Worm (Caenorhabditis elegans): ENCODE data around the gene tbx-34.

tbx-34 gene

DNA sequence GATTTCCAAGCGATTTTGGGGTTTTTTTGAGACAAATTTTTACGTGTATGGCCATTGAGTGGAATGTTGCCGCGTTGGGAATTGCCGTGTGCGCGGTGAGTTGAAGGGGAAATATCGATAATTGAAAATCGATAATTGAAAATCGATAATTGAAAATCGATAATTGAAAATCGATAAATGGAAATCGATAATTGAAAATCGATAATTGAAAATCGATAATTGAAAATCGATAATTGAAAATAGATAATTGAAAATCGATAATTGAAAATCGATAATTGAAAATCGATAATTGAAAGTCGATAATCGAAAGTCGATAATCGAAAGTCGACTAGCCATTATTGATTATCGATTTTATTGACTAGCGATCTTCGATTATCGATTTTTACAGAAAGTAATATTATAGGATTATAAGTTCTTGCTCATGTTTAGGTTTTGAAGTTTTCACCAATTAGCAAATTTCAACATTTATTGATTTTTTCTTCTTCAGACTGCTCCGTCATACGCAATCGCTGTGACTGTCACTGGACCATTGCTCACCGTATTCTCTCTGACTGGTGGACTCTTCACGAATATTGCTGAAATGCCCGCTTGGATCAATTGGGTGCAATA is 3.6 kb upstream of the tbx-34 start:
- no peak for TF ChIP-seq ceh-36 (tag; optimal IDR thresholded peaks at IDR 0.05)
- TF ChIP-seq B0310.2 (tag; optimal IDR thresholded peaks at IDR 0.05), result no peak
- TF ChIP-seq ets-7 (tag; optimal IDR thresholded peaks at IDR 0.05), result no peak
- no peak for TF ChIP-seq hnd-1 (tag; optimal IDR thresholded peaks at IDR 0.05)
- TF ChIP-seq tbx-37 (GFP tag; conservative IDR thresholded peaks at IDR 0.05), result no peak
- TF ChIP-seq hmbx-1 (tag; optimal IDR thresholded peaks at IDR 0.05), result no peak
- no peak for TF ChIP-seq pes-1 (GFP tag; IDR thresholded peaks at IDR 0.05)

DNA sequence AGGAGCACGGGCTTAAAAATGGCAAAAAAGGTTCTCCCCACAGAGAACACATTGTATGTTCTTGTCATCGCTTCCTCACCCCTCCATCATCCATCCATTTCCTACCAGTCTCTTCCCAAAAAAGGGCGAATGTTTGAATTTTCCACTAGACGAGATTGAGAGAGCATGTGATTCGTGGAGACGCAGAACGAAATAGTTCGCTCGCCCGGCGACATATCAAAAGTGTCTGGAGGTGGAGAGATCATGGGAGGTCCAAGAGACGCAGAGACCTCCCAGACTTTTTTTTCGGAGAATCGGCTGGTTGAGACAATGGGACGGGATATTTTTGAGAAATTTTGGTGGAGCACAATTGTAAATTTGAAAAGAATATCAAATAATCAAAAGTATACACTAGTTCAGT is 9.7 kb downstream of the tbx-34 start:
- no peak for TF ChIP-seq ets-7 (tag; optimal IDR thresholded peaks at IDR 0.05)
- TF ChIP-seq pes-1 (GFP tag; IDR thresholded peaks at IDR 0.05), result no peak
- TF ChIP-seq ama-1 (optimal IDR thresholded peaks at IDR 0.05), result no peak
- TF ChIP-seq hmg-4 (GFP tag; optimal IDR thresholded peaks at IDR 0.05), result no peak
- TF ChIP-seq hnd-1 (tag; optimal IDR thresholded peaks at IDR 0.05), result no peak
- no peak for TF ChIP-seq B0310.2 (tag; optimal IDR thresholded peaks at IDR 0.05)
- no peak for TF ChIP-seq sea-1 (GFP tag; conservative IDR thresholded peaks at IDR 0.05)
- TF ChIP-seq aly-1 (tag; optimal IDR thresholded peaks at IDR 0.05), result no peak
- no peak for TF ChIP-seq tra-4 (tag; optimal IDR thresholded peaks at IDR 0.05)
- TF ChIP-seq ceh-13 (GFP tag; optimal IDR thresholded peaks at IDR 0.05), result no peak
- TF ChIP-seq flt-1 (GFP tag; IDR thresholded peaks at IDR 0.05), result no peak

DNA sequence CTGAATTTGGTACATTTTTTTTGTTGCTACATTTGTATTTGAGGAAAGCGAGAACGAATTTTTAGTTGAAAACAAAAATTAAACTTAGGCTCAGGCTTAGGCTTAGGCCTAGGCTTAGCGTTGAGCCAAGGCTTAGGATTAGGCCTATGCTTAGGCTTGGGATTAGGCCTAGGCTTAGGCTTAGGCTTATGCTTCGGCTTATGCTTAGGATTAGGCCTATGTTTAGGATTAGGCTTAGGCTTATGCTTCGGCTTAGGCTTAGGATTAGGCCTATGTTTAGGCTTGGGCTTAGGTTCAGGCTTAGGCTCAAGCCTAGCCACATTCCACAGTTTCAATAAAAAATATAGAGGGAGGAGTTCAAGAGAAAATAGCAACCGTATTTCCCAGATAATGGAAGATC is 10.2 kb downstream of the tbx-34 start:
- TF ChIP-seq ceh-13 (GFP tag; optimal IDR thresholded peaks at IDR 0.05), result no peak
- TF ChIP-seq B0310.2 (tag; optimal IDR thresholded peaks at IDR 0.05), result no peak
- peak; percentile 94 for TF ChIP-seq ceh-36 (tag; optimal IDR thresholded peaks at IDR 0.05)
- TF ChIP-seq sea-1 (GFP tag; conservative IDR thresholded peaks at IDR 0.05), result no peak
- TF ChIP-seq hmg-4 (GFP tag; optimal IDR thresholded peaks at IDR 0.05), result no peak
- TF ChIP-seq pes-1 (GFP tag; IDR thresholded peaks at IDR 0.05), result 0 out of 2 replicates have a peak, but pooled peaks have one; percentile 25
- no peak for TF ChIP-seq flt-1 (GFP tag; IDR thresholded peaks at IDR 0.05)

DNA sequence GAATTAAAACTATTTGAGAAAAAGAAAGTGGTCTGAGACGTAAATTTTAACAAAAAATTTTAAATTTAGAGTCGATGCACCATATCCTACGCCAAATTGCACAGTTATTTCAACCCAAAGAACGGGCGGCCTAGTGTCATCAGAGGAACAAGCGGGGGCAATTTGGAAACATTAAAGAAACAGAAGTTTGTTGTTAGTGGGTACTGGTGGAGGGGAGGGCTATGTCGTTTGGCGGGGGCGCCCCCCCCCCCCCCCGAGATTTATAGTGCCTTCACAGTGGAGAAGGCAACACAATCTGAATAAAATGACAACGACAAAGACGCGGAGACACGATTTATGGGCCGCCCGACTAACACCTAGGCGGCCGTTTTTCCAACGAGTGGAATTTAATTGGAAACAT is 11.2 kb downstream of the tbx-34 start:
- TF ChIP-seq hmg-4 (GFP tag; optimal IDR thresholded peaks at IDR 0.05) (no peak), sea-1 (GFP tag; conservative IDR thresholded peaks at IDR 0.05) (0 out of 2 replicates have a peak, but pooled peaks have one; percentile 49)

DNA sequence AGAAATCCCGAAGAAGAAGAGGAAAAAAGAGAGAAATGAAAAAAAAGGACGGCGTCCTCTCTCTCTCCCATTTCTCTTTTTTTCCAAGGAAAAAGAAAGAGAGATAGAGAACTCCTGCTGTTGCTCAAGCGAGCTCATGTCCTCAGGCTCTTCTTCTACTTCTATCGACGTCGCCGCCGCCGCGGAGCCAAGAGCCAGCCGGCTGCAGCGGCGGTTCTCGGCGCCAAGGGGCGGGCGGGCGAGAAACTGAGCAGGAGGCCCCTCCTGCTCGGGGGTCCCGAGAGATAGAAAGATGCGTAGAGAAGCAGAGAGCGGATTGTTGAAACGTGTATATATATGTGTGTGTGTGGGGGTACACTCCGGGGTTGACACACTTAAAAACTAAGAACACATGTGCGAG is 15.1 kb downstream of the tbx-34 start:
- TF ChIP-seq pes-1 (GFP tag; IDR thresholded peaks at IDR 0.05) (peak; percentile 9; the same call in 1 of the 2 replicates), tbx-11 (GFP tag; IDR thresholded peaks at IDR 0.05) (no peak)

DNA sequence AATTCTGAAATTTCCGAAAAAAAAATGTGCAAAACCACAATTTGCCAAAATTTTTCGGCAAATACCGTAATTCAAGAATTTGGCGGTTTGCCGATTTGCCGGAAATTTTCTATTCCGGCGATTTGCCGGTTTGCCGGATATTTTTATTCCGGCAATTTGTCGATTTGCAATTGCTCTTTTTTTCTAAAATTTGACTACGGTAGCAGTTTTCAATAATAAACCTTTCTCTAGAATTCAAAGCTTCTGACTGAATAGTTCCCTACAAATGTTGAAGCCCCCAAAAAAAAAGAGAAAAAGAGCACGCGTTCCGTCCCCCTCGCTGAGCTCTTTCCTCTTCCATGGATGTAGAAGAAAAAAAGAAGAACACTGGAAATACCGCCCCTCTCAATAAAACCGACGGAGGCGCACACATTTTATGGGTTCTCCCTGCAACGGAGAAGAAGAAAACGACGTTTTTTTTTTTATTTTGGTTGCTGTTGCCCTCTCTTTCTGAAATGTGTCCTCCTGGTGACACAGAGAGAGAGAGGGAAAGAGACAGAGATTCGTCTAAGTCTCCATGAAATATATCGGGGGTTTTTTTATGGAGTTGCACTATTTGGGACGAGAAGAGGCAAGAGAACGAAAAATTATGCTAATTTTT is 17.1 kb downstream of the tbx-34 start:
- TF ChIP-seq pes-1 (GFP tag; IDR thresholded peaks at IDR 0.05), result no peak

DNA sequence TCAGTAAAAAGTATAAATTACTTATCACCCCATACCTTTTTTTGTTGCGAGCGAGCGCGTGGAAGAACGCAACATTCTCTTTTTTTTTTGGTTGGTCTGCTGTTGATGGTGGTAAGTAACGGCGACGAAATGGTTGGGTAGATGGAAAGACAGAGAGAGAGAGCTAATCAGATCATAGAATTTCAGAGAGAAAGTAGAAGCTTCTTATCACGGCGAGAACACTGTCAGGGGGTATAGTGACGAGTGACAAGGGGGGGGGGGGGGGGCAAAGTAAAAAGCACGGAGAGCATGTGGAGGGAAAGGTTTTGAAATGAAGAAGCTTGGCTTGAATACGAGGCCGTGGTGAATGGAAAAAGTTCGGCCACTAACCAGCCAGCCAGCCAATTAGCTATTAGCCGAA is 20.7 kb downstream of the tbx-34 start:
- TF ChIP-seq aly-1 (tag; optimal IDR thresholded peaks at IDR 0.05) (no peak), ets-7 (tag; optimal IDR thresholded peaks at IDR 0.05) (no peak), sea-1 (GFP tag; conservative IDR thresholded peaks at IDR 0.05) (no peak)

DNA sequence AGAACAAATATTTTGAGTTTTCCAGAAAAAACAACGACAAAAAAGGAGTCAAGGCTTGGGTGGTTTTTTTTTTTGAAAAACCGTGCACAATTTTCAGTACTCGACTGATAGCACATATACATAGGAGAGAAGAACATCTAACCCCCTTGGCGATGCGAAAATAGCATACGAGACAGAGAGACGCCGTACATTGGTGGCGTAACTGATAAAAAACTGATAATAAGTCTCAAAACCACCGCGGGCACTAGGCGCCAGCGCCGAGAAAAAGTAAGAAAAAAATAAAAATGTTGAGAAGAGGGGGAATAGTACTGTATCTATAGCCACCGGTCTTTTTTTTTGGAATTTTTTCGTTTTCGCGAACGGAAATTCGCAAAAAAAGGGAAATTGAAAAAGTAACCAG is 22.5 kb downstream of the tbx-34 start:
- TF ChIP-seq pes-1 (GFP tag; IDR thresholded peaks at IDR 0.05), result no peak
- TF ChIP-seq hmbx-1 (tag; optimal IDR thresholded peaks at IDR 0.05), result no peak
- TF ChIP-seq hmg-4 (GFP tag; optimal IDR thresholded peaks at IDR 0.05), result no peak
- no peak for TF ChIP-seq aly-1 (tag; optimal IDR thresholded peaks at IDR 0.05)

DNA sequence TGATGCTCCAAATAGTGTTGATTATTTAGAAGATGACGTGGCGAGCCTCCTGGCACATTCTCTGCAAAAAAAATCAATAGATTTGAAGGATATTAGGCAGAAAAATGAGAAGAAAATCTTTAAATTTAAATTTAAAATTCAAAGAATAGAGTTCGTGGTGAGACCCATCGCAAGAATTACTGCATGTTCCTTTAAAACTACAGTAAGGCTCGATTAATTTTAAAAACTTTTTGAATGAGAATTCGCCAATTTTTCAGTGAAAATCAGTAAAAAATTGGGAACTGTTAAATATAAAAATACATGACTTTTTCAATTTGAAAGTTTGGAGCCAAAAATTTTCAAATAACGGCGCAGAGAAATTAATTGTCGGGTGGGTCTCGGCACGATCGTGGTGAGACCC is 22.9 kb downstream of the tbx-34 start, which contains the start of gene tra-1:
tra-1 (minus strand) TSS at position 62 of the 400 bp plus-strand sequence.
- TF ChIP-seq hmg-4 (GFP tag; optimal IDR thresholded peaks at IDR 0.05) (no peak), tbx-37 (GFP tag; conservative IDR thresholded peaks at IDR 0.05) (no peak), B0310.2 (tag; optimal IDR thresholded peaks at IDR 0.05) (no peak), ceh-13 (GFP tag; optimal IDR thresholded peaks at IDR 0.05) (no peak), aly-1 (tag; optimal IDR thresholded peaks at IDR 0.05) (no peak), ets-7 (tag; optimal IDR thresholded peaks at IDR 0.05) (no peak), F13C5.2 (tag; optimal IDR thresholded peaks at IDR 0.05) (no peak)

DNA sequence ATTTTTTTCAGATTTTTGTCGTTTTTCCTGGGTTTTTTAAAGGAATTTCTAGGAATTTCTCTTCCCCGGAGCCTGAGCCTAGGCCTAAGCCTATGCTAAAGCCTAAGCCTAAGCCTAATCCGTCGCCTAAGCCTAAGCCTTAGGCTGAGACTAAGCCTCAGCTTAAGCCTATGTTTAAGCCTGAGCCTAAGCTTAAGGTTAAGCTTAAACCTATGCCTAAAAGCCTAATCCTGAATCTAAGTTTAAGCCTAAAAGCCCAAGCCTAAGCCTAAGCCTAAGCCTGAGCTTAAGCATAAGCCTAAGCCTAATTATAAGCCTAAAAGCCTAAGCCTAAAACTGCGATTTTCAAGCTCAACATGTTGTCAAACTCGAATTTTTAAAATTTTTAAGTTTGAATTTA is 23.9 kb downstream of the tbx-34 start:
- TF ChIP-seq aly-1 (tag; optimal IDR thresholded peaks at IDR 0.05), result no peak
- peak; percentile 85 for TF ChIP-seq ceh-36 (tag; optimal IDR thresholded peaks at IDR 0.05)
- no peak for TF ChIP-seq ceh-13 (GFP tag; optimal IDR thresholded peaks at IDR 0.05)
- no peak for TF ChIP-seq tra-4 (tag; optimal IDR thresholded peaks at IDR 0.05)
- TF ChIP-seq hmbx-1 (tag; optimal IDR thresholded peaks at IDR 0.05), result no peak
- no peak for TF ChIP-seq tbx-11 (GFP tag; IDR thresholded peaks at IDR 0.05)
- no peak for TF ChIP-seq tbx-37 (GFP tag; conservative IDR thresholded peaks at IDR 0.05)
- TF ChIP-seq ets-7 (tag; optimal IDR thresholded peaks at IDR 0.05), result no peak
